Worm (Caenorhabditis elegans) whole organism, L4 larva: ENCODE data around the gene act-2.

ENCODE experiments used
- F10B5.3 ChIP-seq: sonication (generic microtip); optimal IDR thresholded peaks from 2 replicates; lab custom pipeline; 2016; ENCODE audit warnings: mild to moderate bottlenecking, missing genetic modification characterization, missing compliant biosample characterization
- F26F4.8 ChIP-seq: fragments of 200-800 bp; sonication (Bioruptor generic); conservative IDR thresholded peaks from 2 replicates; pipeline ENCODE4 v1.3.6; 2022; ENCODE audit warnings: missing genetic modification characterization, missing compliant biosample characterization
- F44E2.7 ChIP-seq: fragments of 200-800 bp; sonication (Bioruptor generic); IDR thresholded peaks from 2 replicates; pipeline ENCODE4 v2.1.2; 2022; ENCODE audit warnings: missing genetic modification characterization, missing compliant biosample characterization
- F49E8.2 ChIP-seq: sonication (generic microtip); optimal IDR thresholded peaks from 2 replicates; lab custom pipeline; 2016; ENCODE audit warnings: missing compliant biosample characterization, mild to moderate bottlenecking, missing genetic modification characterization, borderline replicate concordance
- T20F7.1 ChIP-seq: fragments of 200-800 bp; sonication (Bioruptor generic); optimal IDR thresholded peaks from 2 replicates; lab custom pipeline; 2018; ENCODE audit warnings: mild to moderate bottlenecking, missing genetic modification characterization, missing compliant biosample characterization
- Y5F2A.4 ChIP-seq: fragments of 200-800 bp; sonication (Bioruptor generic); optimal IDR thresholded peaks from 2 replicates; lab custom pipeline; 2018; ENCODE audit warnings: mild to moderate bottlenecking, missing genetic modification characterization, missing compliant biosample characterization
- Y75B8A.6 ChIP-seq: fragments of 200-800 bp; sonication (Bioruptor generic); IDR thresholded peaks from 2 replicates; pipeline ENCODE4 v1.3.6; 2022; ENCODE audit warnings: missing genetic modification reagents, missing genetic modification characterization, missing compliant biosample characterization
- ZK337.2 ChIP-seq: fragments of 200-800 bp; sonication (Bioruptor generic); IDR thresholded peaks from 2 replicates; pipeline ENCODE4 v1.3.6; 2022; ENCODE audit warnings: missing genetic modification reagents, missing genetic modification characterization, missing compliant biosample characterization
- ces-1 ChIP-seq: fragments of 150-350 bp; sonication (generic microtip); optimal IDR thresholded peaks from 4 replicates; lab custom pipeline; 2014; ENCODE audit warnings: missing biosample characterization, missing genetic modification reagents, missing genetic modification characterization
- cey-2 ChIP-seq: sonication (generic microtip); optimal IDR thresholded peaks from 3 replicates; lab custom pipeline; 2017; ENCODE audit warnings: missing genetic modification characterization, mild to moderate bottlenecking, missing compliant biosample characterization, antibody characterized with exemption, borderline replicate concordance; ENCODE audit not compliant: insufficient read depth
- ctbp-1 ChIP-seq: fragments of 200-800 bp; sonication (Bioruptor generic); IDR thresholded peaks from 2 replicates; pipeline ENCODE4 v1.3.6; 2022; ENCODE audit warnings: missing genetic modification reagents, missing genetic modification characterization, missing compliant biosample characterization
- daf-12 ChIP-seq: fragments of 150-350 bp; optimal IDR thresholded peaks from 2 replicates; lab custom pipeline; 2014; ENCODE audit warnings: missing biosample characterization, missing genetic modification reagents, missing genetic modification characterization
- daf-16 ChIP-seq, 3 experiments: sonication (generic microtip); optimal IDR thresholded peaks; 2 replicates each; lab custom pipeline; 2016 to 2017; ENCODE audit warnings: missing genetic modification characterization in 3 of 3, missing genetic modification reagents in 3 of 3, mild to moderate bottlenecking in 2 of 3, missing compliant biosample characterization in 2 of 3, missing biosample characterization in 1 of 3, moderate library complexity in 1 of 3
- daf-8 ChIP-seq: fragments of 200-800 bp; sonication (Bioruptor generic); IDR thresholded peaks from 2 replicates; pipeline ENCODE4 v1.3.6; 2022; ENCODE audit warnings: missing genetic modification characterization, missing compliant biosample characterization
- duxl-1 ChIP-seq: sonication (generic microtip); optimal IDR thresholded peaks from 2 replicates; lab custom pipeline; 2016; ENCODE audit warnings: mild to moderate bottlenecking, missing genetic modification characterization, moderate library complexity, missing compliant biosample characterization; ENCODE audit not compliant: poor library complexity
- egl-27 ChIP-seq: sonication (generic microtip); optimal IDR thresholded peaks from 3 replicates; lab custom pipeline; 2017; ENCODE audit warnings: missing biosample characterization, missing genetic modification reagents, missing genetic modification characterization
- egl-43 ChIP-seq: fragments of 200-800 bp; sonication (Bioruptor generic); IDR thresholded peaks from 2 replicates; pipeline ENCODE4 v1.3.6; 2022; ENCODE audit warnings: missing genetic modification reagents, missing genetic modification characterization, missing compliant biosample characterization
- gei-8 ChIP-seq: fragments of 200-800 bp; sonication (Bioruptor generic); optimal IDR thresholded peaks from 2 replicates; lab custom pipeline; 2018; ENCODE audit warnings: mild to moderate bottlenecking, missing genetic modification characterization, missing compliant biosample characterization
- hlh-11 ChIP-seq: fragments of 200-800 bp; sonication (Bioruptor generic); optimal IDR thresholded peaks from 2 replicates; lab custom pipeline; 2018; ENCODE audit warnings: mild to moderate bottlenecking, missing genetic modification characterization, missing compliant biosample characterization
- hmg-1.1 ChIP-seq: fragments of 200-800 bp; sonication (Bioruptor generic); IDR thresholded peaks from 2 replicates; pipeline ENCODE4 v1.3.6; 2022; ENCODE audit warnings: missing genetic modification reagents, missing genetic modification characterization, missing compliant biosample characterization
- lin-29 ChIP-seq: fragments of 200-800 bp; sonication (Bioruptor generic); IDR thresholded peaks from 2 replicates; pipeline ENCODE4 v1.3.6; 2022; ENCODE audit warnings: missing genetic modification reagents, missing genetic modification characterization, missing compliant biosample characterization
- lin-38 ChIP-seq: fragments of 200-800 bp; sonication (Bioruptor generic); IDR thresholded peaks from 2 replicates; pipeline ENCODE4 v1.3.6; 2022; ENCODE audit warnings: missing genetic modification reagents, missing genetic modification characterization, missing compliant biosample characterization
- lin-39 ChIP-seq: fragments of 150-350 bp; optimal IDR thresholded peaks from 2 replicates; lab custom pipeline; 2014; ENCODE audit warnings: missing biosample characterization, missing genetic modification reagents, missing genetic modification characterization
- madf-9 ChIP-seq: fragments of 200-800 bp; sonication (Bioruptor generic); conservative IDR thresholded peaks from 2 replicates; pipeline ENCODE4 v1.3.6; 2022; ENCODE audit warnings: missing genetic modification reagents, missing genetic modification characterization, missing compliant biosample characterization
- mdt-29 ChIP-seq: fragments of 200-800 bp; sonication (Bioruptor generic); IDR thresholded peaks from 2 replicates; pipeline ENCODE4 v1.3.6; 2022; ENCODE audit warnings: missing genetic modification reagents, missing genetic modification characterization, missing compliant biosample characterization
- mep-1 ChIP-seq: fragments of 150-350 bp; sonication (generic microtip); optimal IDR thresholded peaks from 3 replicates; lab custom pipeline; 2014; ENCODE audit warnings: missing biosample characterization, missing genetic modification characterization
- mes-2 ChIP-seq: sonication (generic microtip); optimal IDR thresholded peaks from 2 replicates; lab custom pipeline; 2016; ENCODE audit warnings: missing genotype, mild to moderate bottlenecking, missing genetic modification characterization, missing compliant biosample characterization; ENCODE audit not compliant: poor library complexity, severe bottlenecking
- mxl-2 ChIP-seq: fragments of 200-800 bp; sonication (Bioruptor generic); conservative IDR thresholded peaks from 2 replicates; pipeline ENCODE4 v1.3.6; 2022; ENCODE audit warnings: missing genetic modification reagents, missing genetic modification characterization, missing compliant biosample characterization
- mxl-3 ChIP-seq: fragments of 200-800 bp; sonication (Bioruptor generic); optimal IDR thresholded peaks from 2 replicates; lab custom pipeline; 2018; ENCODE audit warnings: mild to moderate bottlenecking, missing genetic modification characterization, missing compliant biosample characterization
- nhr-11 ChIP-seq: fragments of 150-350 bp; optimal IDR thresholded peaks from 2 replicates; lab custom pipeline; 2014; ENCODE audit warnings: missing biosample characterization, missing genetic modification characterization
- nhr-237 ChIP-seq: sonication (generic microtip); optimal IDR thresholded peaks from 2 replicates; lab custom pipeline; 2017; ENCODE audit warnings: missing biosample characterization, missing genetic modification characterization
- nhr-25 ChIP-seq: sonication (generic microtip); optimal IDR thresholded peaks from 2 replicates; lab custom pipeline; 2017; ENCODE audit warnings: missing genetic modification characterization, mild to moderate bottlenecking, missing compliant biosample characterization, antibody characterized with exemption, moderate library complexity, borderline replicate concordance; ENCODE audit not compliant: insufficient read depth
- nhr-41 ChIP-seq: fragments of 200-800 bp; sonication (Bioruptor generic); IDR thresholded peaks from 2 replicates; pipeline ENCODE4 v1.3.6; 2022; ENCODE audit warnings: missing genetic modification reagents, missing genetic modification characterization, missing compliant biosample characterization
- nhr-42 ChIP-seq: fragments of 200-800 bp; sonication (Bioruptor generic); IDR thresholded peaks from 2 replicates; pipeline ENCODE4 v1.3.6; 2022; ENCODE audit warnings: missing genetic modification characterization, missing compliant biosample characterization
- nhr-48 ChIP-seq: sonication (generic microtip); optimal IDR thresholded peaks from 2 replicates; lab custom pipeline; 2016; ENCODE audit warnings: mild to moderate bottlenecking, missing genetic modification characterization, missing compliant biosample characterization
- nhr-76 ChIP-seq: fragments of 150-350 bp; optimal IDR thresholded peaks from 2 replicates; lab custom pipeline; 2014; ENCODE audit warnings: missing biosample characterization, missing genetic modification characterization
- nhr-77 ChIP-seq: fragments of 150-350 bp; optimal IDR thresholded peaks from 2 replicates; lab custom pipeline; 2014; ENCODE audit warnings: missing biosample characterization, missing genetic modification characterization
- php-3 ChIP-seq: fragments of 200-800 bp; sonication (Bioruptor generic); IDR thresholded peaks from 2 replicates; pipeline ENCODE4 v1.3.6; 2022; ENCODE audit warnings: missing genetic modification reagents, missing genetic modification characterization, missing compliant biosample characterization
- rbr-2 ChIP-seq: sonication (generic microtip); optimal IDR thresholded peaks from 2 replicates; lab custom pipeline; 2016; ENCODE audit warnings: missing genotype, missing genetic modification characterization, missing compliant biosample characterization
- sdz-12 ChIP-seq: fragments of 200-800 bp; sonication (Bioruptor generic); optimal IDR thresholded peaks from 2 replicates; lab custom pipeline; 2018; ENCODE audit warnings: mild to moderate bottlenecking, missing genetic modification characterization, missing compliant biosample characterization
- set-16 ChIP-seq: fragments of 200-800 bp; sonication (Bioruptor generic); IDR thresholded peaks from 2 replicates; pipeline ENCODE4 v1.3.6; 2022; ENCODE audit warnings: missing genetic modification reagents, missing genetic modification characterization, missing compliant biosample characterization
- skn-1 ChIP-seq: fragments of 150-350 bp; optimal IDR thresholded peaks from 2 replicates; lab custom pipeline; 2014; ENCODE audit warnings: missing biosample characterization, missing genetic modification characterization
- snpc-1.2 ChIP-seq: fragments of 200-800 bp; sonication (Bioruptor generic); IDR thresholded peaks from 2 replicates; pipeline ENCODE4 v1.3.6; 2022; ENCODE audit warnings: missing genetic modification reagents, missing genetic modification characterization, missing compliant biosample characterization
- spr-1 ChIP-seq: sonication (generic microtip); optimal IDR thresholded peaks from 2 replicates; lab custom pipeline; 2016; ENCODE audit warnings: mild to moderate bottlenecking, missing genetic modification characterization, missing compliant biosample characterization
- spr-3 ChIP-seq: fragments of 200-800 bp; sonication (Bioruptor generic); optimal IDR thresholded peaks from 2 replicates; lab custom pipeline; 2018; ENCODE audit warnings: mild to moderate bottlenecking, missing genetic modification characterization, missing compliant biosample characterization
- unc-130 ChIP-seq: sonication (generic microtip); optimal IDR thresholded peaks from 2 replicates; lab custom pipeline; 2016; ENCODE audit warnings: missing genetic modification reagents, missing genetic modification characterization, missing compliant biosample characterization
- vab-7 ChIP-seq: fragments of 200-800 bp; sonication (Bioruptor generic); IDR thresholded peaks from 2 replicates; pipeline ENCODE4 v1.3.6; 2022; ENCODE audit warnings: missing genetic modification reagents, missing genetic modification characterization, missing compliant biosample characterization
- zfp-2 ChIP-seq: sonication (generic microtip); optimal IDR thresholded peaks from 2 replicates; lab custom pipeline; 2016; ENCODE audit warnings: mild to moderate bottlenecking, missing genetic modification characterization, missing compliant biosample characterization
- zip-11 ChIP-seq: fragments of 200-800 bp; sonication (Bioruptor generic); IDR thresholded peaks from 2 replicates; pipeline ENCODE4 v1.3.6; 2022; ENCODE audit warnings: missing genetic modification characterization, missing compliant biosample characterization
- zip-2 ChIP-seq: fragments of 150-350 bp; optimal IDR thresholded peaks from 2 replicates; lab custom pipeline; 2014; ENCODE audit warnings: missing biosample characterization, missing genetic modification characterization
- ztf-7 ChIP-seq: fragments of 150-350 bp; optimal IDR thresholded peaks from 2 replicates; lab custom pipeline; 2014; ENCODE audit warnings: missing biosample characterization, missing genetic modification characterization

Gene act-2

DNA sequence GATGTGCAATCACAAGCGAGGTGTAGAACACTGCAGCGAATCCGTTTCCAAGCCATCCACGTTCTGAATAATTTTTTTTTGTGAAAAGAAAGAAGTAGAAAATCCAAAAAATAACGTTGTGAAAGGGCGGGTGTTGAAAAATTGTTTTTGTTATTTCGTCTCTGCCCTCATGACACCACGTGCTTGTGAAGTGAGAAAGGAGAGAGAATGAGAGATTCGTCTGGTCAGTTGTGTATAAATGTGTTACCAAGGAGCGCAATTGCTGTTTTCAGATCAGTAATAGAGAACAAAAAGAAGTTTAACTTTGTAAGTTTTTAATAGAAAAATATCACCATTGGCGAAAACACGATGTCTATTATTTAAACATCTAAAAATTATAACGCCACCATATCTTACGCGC, 43.3 kb upstream of the act-2 start (continued):
- no peak for TF ChIP-seq nhr-48 (tag; lab: Kevin White, UChicago)
- no peak for TF ChIP-seq snpc-1.2 (GFP tag; lab: Robert Waterston, UW)
- no peak for TF ChIP-seq Y75B8A.6 (GFP tag; lab: Robert Waterston, UW)
- no peak for TF ChIP-seq unc-130
- TF ChIP-seq hlh-11 (tag; lab: Kevin White, UChicago), result peak; percentile 49
- no peak for TF ChIP-seq ZK337.2 (GFP tag; lab: Robert Waterston, UW)
- TF ChIP-seq daf-8, result no peak
- TF ChIP-seq mep-1 (tag; lab: Kevin White, UChicago), result peak; percentile 49
- TF ChIP-seq lin-39 (tag; lab: Kevin White, UChicago), result no peak
- no peak for TF ChIP-seq ctbp-1
- no peak for TF ChIP-seq ztf-7
- TF ChIP-seq spr-3 (GFP tag; lab: Kevin White, UChicago), result no peak
- no peak for TF ChIP-seq zip-2 (tag; lab: Kevin White, UChicago)
- TF ChIP-seq nhr-11 (tag; lab: Kevin White, UChicago), result peak; percentile 21
- no peak for TF ChIP-seq rbr-2 (tag; lab: Kevin White, UChicago)
- TF ChIP-seq nhr-77 (tag; lab: Kevin White, UChicago), result peak; percentile 26
- TF ChIP-seq ces-1 (GFP tag; lab: Kevin White, UChicago), result no peak
- TF ChIP-seq nhr-76 (tag; lab: Kevin White, UChicago), result no peak
- no peak for TF ChIP-seq F49E8.2
- TF ChIP-seq mes-2 (tag; lab: Kevin White, UChicago), result peak; percentile 15
- no peak for TF ChIP-seq duxl-1 (tag; lab: Kevin White, UChicago)
- no peak for TF ChIP-seq T20F7.1 (GFP tag; lab: Kevin White, UChicago)
- TF ChIP-seq lin-38 (GFP tag; lab: Robert Waterston, UW), result 0 out of 2 replicates have a peak, but pooled peaks have one; percentile 7
- TF ChIP-seq madf-9 (GFP tag; lab: Robert Waterston, UW), result no peak
- no peak for TF ChIP-seq spr-1 (tag; lab: Kevin White, UChicago)
- peak; percentile 88 for TF ChIP-seq mxl-3 (GFP tag; lab: Kevin White, UChicago)
- no peak for TF ChIP-seq nhr-42
- no peak for TF ChIP-seq sdz-12 (GFP tag; lab: Kevin White, UChicago)
- TF ChIP-seq nhr-41 (GFP tag; lab: Robert Waterston, UW), result no peak
- no peak for TF ChIP-seq Y5F2A.4 (GFP tag; lab: Kevin White, UChicago)
- TF ChIP-seq mdt-29 (GFP tag; lab: Robert Waterston, UW), result no peak
- no peak for TF ChIP-seq egl-43
- peak in 1 of 2 experiments; percentile 51 for TF ChIP-seq daf-16 (GFP tag; optimal IDR thresholded peaks at IDR 0.05; lab: Kevin White, UChicago)
- TF ChIP-seq daf-16 (tag; optimal IDR thresholded peaks at IDR 0.05; lab: Kevin White, UChicago), result no peak
- TF ChIP-seq zip-11 (GFP tag; lab: Robert Waterston, UW), result no peak
- no peak for TF ChIP-seq set-16 (GFP tag; lab: Robert Waterston, UW)
- no peak for TF ChIP-seq nhr-25 (tag; lab: Kevin White, UChicago)
- TF ChIP-seq daf-12, result no peak
- 0 out of 2 replicates have a peak, but pooled peaks have one; percentile 14 for TF ChIP-seq hmg-1.1 (GFP tag; lab: Robert Waterston, UW)
- no peak for TF ChIP-seq mxl-2 (GFP tag; lab: Robert Waterston, UW)
- no peak for TF ChIP-seq F44E2.7
- TF ChIP-seq egl-27 (tag; lab: Kevin White, UChicago), result no peak
- no peak for TF ChIP-seq nhr-237 (tag; lab: Kevin White, UChicago)
- no peak for TF ChIP-seq F26F4.8
- TF ChIP-seq gei-8 (GFP tag; lab: Kevin White, UChicago), result no peak
- TF ChIP-seq lin-29 (GFP tag; lab: Robert Waterston, UW), result no peak
- no peak for TF ChIP-seq vab-7 (GFP tag; lab: Robert Waterston, UW)
- TF ChIP-seq skn-1 (tag; lab: Kevin White, UChicago), result no peak
- TF ChIP-seq cey-2 (tag; lab: Kevin White, UChicago), result no peak
- no peak for TF ChIP-seq php-3 (GFP tag; lab: Robert Waterston, UW)
- no peak for TF ChIP-seq zfp-2
- no peak for TF ChIP-seq F10B5.3
